Fruit fly (Drosophila melanogaster) ovary, adult (tissue): ENCODE data around the gene Ir94a.
A peak's percentile ranks its signal among the peaks of the same experiment; 100 is the strongest.

Experiments
- CG17801 ChIP-seq: fragments of 200-800 bp; optimal IDR thresholded peaks from 2 replicates; lab custom pipeline; 2019; ENCODE audit warnings: missing biosample characterization, mild to moderate bottlenecking, missing genetic modification characterization, moderate library complexity; ENCODE audit not compliant: partially characterized antibody

The Ir94a gene

DNA sequence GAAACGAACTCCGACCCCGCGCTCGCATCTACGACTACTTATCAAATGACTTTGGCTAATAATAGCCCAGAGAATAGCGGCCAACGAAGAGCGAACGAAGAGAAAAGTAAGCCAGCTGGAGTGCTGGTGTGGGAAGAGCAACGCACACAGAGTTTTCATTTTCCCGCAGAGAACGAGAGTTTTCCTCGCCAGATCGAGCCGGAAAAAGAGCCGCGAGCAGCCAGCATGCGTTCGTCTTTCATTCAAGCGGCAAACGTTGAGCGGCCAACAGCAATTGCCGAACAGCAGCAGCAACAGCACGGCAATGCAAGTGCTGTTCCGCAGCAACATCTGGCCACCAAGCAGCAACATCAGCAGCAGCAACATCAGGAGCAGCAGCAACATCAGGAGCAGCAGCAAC is 11.6 kb downstream of the Ir94a start:
- no peak for TF ChIP-seq CG17801

DNA sequence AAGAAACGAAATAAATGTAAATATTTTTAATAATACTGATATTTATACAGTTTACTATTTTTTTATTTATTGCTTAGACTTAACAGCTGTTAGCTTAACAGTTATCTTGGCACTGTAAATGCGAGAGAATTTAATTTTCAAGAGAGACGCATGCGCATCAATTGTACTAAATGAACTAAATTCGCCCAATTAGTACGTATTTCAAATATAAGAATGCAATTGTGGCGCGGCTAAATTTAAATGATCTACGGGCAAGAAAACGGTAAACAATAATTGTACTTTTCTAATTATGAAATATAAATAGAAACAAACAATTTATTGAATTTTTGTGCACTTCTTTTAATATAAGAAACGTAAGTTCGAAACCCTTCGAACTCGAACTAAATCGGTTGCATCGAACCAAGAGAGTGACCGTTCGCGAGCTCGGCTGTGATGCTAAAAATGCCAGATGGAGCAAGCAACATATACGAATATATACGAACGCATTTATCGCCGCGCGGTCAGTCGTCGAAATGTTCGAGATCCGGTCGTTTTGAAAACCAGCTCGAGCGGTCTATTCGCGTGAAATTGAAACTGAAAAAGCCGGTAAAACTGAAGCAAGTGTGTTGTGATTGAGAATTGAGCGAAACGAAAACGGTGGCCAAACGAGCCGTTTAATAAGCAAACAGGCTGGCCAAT is 20.2 kb downstream of the Ir94a start, which contains the start of gene SKIP:
SKIP (plus strand) TSS at position 494 of the 678 bp plus-strand sequence.
- TF ChIP-seq CG17801, result no peak

dm6 chr3R:22134462-22134861 is 21.2 kb downstream of the Ir94a start:
- TF ChIP-seq CG17801, result no peak

dm6 chr3R:22135503-22135902 is 22.3 kb downstream of the Ir94a start:
- TF ChIP-seq CG17801, result no peak

dm6 chr3R:22136967-22137516 is 23.8 kb downstream of the Ir94a start:
- no peak for TF ChIP-seq CG17801

dm6 chr3R:22139113-22139512 is 25.9 kb downstream of the Ir94a start:
- no peak for TF ChIP-seq CG17801

DNA sequence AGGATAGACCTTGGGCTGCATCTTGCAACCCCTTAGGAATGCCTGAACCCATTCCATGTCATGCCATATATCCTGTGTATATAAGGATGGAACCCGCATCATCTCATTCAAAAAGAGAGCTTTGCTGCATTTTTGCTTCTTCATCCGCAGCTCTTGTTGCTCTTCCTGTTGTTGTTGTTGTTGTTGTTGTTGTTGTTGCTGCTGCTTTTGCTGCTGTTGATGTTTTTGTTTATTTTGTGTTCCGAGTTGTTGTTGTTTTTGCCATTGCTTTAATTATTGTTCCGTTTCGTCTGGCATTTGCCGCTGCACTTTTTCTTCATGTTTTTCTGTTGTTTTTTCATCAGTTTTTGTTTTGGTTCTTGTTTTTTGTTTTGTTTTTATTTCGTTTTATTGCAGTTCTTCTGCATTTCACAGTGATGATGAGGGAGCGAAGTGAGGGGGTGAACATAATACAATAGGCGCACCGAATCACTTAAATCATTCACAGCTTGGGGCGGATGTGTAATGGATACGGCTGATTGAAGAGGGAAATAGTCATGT is 26.8 kb downstream of the Ir94a start:
- TF ChIP-seq CG17801, result peak; percentile 14

DNA sequence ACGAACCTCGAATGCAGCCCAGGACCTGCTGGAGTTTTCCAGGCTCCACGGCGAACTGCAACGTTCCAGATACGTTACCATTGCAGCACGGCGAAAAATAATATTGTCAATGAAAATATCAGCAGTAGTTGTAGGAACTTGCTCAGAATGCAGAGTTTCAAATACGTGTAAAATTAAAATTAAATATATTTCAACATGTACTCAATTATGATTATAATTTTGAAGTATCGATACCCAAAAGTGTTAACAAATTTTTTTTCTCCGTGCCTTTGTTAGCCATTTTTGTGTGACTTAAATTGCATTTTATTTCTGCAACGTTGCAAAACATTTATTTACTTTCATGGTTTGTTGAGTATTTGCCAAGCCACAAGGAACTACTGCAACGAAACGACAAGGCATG is 28.1 kb downstream of the Ir94a start:
- no peak for TF ChIP-seq CG17801

dm6 chr3R:22142495-22142894 is 29.3 kb downstream of the Ir94a start:
- TF ChIP-seq CG17801, result no peak

- no peak for TF ChIP-seq CG17801
Observed at dm6 chr3R:22145425-22146411, 32.5 kb downstream of the Ir94a start.

dm6 chr3R:22146549-22146948 is 33.3 kb downstream of the Ir94a start:
- TF ChIP-seq CG17801, result no peak

- TF ChIP-seq CG17801, result no peak
Observed at dm6 chr3R:22147426-22147825, 34.2 kb downstream of the Ir94a start.

dm6 chr3R:22148274-22148673 is 35.0 kb downstream of the Ir94a start:
- no peak for TF ChIP-seq CG17801

- no peak for TF ChIP-seq CG17801
Observed at dm6 chr3R:22149923-22150322, 36.7 kb downstream of the Ir94a start.

dm6 chr3R:22150433-22150832 is 37.2 kb downstream of the Ir94a start:
- TF ChIP-seq CG17801, result no peak

dm6 chr3R:22152424-22152823 is 39.2 kb downstream of the Ir94a start:
- no peak for TF ChIP-seq CG17801

dm6 chr3R:22153693-22154092 is 40.5 kb downstream of the Ir94a start:
- no peak for TF ChIP-seq CG17801
